Fruit fly (Drosophila melanogaster): Measurements from ENCODE around the gene Mst36Fa.

The Mst36Fa gene

dm6 chr2L:18705617-18706046 lies 28.8 kb upstream of the Mst36Fa start, which contains the start of gene Jwa (continued):
- TF ChIP-seq Dad (GFP tag; optimal IDR thresholded peaks at IDR 0.05) (peak; percentile 76), maf-S (GFP tag; optimal IDR thresholded peaks at IDR 0.05) (peak; percentile 92), CG10654 (GFP tag; optimal IDR thresholded peaks at IDR 0.05) (peak; percentile 91), Med (GFP tag) (peak; percentile 98), Eip74EF (GFP tag; optimal IDR thresholded peaks at IDR 0.05) (peak in 1 of 2 experiments; percentile 46), CG7839 (tag; optimal IDR thresholded peaks at IDR 0.05) (peak; percentile 89), CG12744 (GFP tag; optimal IDR thresholded peaks at IDR 0.05) (peak; percentile 87), Drgx (GFP tag; IDR thresholded peaks at IDR 0.05) (peak; percentile 74), usp (GFP tag; optimal IDR thresholded peaks at IDR 0.05) (no peak), CG12659 (GFP tag; optimal IDR thresholded peaks at IDR 0.05) (peak; percentile 94), CG33557 (GFP tag; optimal IDR thresholded peaks at IDR 0.05) (peak; percentile 91), lab (GFP tag; optimal IDR thresholded peaks at IDR 0.05) (peak; percentile 81), CG10959 (GFP tag; IDR thresholded peaks at IDR 0.05) (peak; percentile 82), CG4360 (GFP tag; IDR thresholded peaks at IDR 0.05) (no peak; the same call in 1 of the 2 replicates), jumu (GFP tag; optimal IDR thresholded peaks at IDR 0.05) (peak; percentile 88), ATbp (GFP tag; optimal IDR thresholded peaks at IDR 0.05) (peak; percentile 88), Pdp1 (GFP tag; optimal IDR thresholded peaks at IDR 0.05) (peak; percentile 81 to 96), CG12299 (tag; optimal IDR thresholded peaks at IDR 0.05) (peak; percentile 65), dysf (GFP tag; IDR thresholded peaks at IDR 0.05) (peak; percentile 88), Bgb (GFP tag; IDR thresholded peaks at IDR 0.05; ENCODE audit: partially characterized antibody) (peak; percentile 98), D (optimal IDR thresholded peaks at IDR 0.05) (no peak), D (GFP tag; optimal IDR thresholded peaks at IDR 0.05) (peak; percentile 80), tll (GFP tag; optimal IDR thresholded peaks at IDR 0.05) (peak in 1 of 2 experiments; percentile 65), ase (GFP tag; IDR thresholded peaks at IDR 0.05) (peak; percentile 66; the same call in 2 of the 3 replicates), ara (GFP tag; IDR thresholded peaks at IDR 0.05) (peak; percentile 84), gce (GFP tag; IDR thresholded peaks at IDR 0.05) (0 out of 3 replicates have a peak, but pooled peaks have one; percentile 35), CHES-1-like (GFP tag; optimal IDR thresholded peaks at IDR 0.05) (peak; percentile 93), CG7372 (GFP tag; IDR thresholded peaks at IDR 0.05) (peak; percentile 92), YL-1 (GFP tag; optimal IDR thresholded peaks at IDR 0.05) (peak; percentile 64), CG11504 (tag; optimal IDR thresholded peaks at IDR 0.05) (peak; percentile 82), CG31441 (GFP tag; IDR thresholded peaks at IDR 0.05) (peak; percentile 75), yki (optimal IDR thresholded peaks at IDR 0.05) (no peak), chm (GFP tag; IDR thresholded peaks at IDR 0.05) (peak; percentile 91), caup (GFP tag; optimal IDR thresholded peaks at IDR 0.05; ENCODE audit: severe bottlenecking) (peak; percentile 91), btn (GFP tag; optimal IDR thresholded peaks at IDR 0.05) (peak; percentile 31), fd3F (GFP tag; optimal IDR thresholded peaks at IDR 0.05) (peak; percentile 77), vfl (GFP tag; optimal IDR thresholded peaks at IDR 0.05) (peak; percentile 98), ind (GFP tag; optimal IDR thresholded peaks at IDR 0.05) (peak; percentile 90), CG8478 (optimal IDR thresholded peaks at IDR 0.05) (no peak), nau (GFP tag; optimal IDR thresholded peaks at IDR 0.05) (no peak), Sin3A (optimal IDR thresholded peaks at IDR 0.05) (peak; percentile 51), CG15514 (GFP tag; optimal IDR thresholded peaks at IDR 0.05) (peak; percentile 78), H2.0 (GFP tag; IDR thresholded peaks at IDR 0.05) (peak; percentile 92), CG3065 (GFP tag; optimal IDR thresholded peaks at IDR 0.05) (peak; percentile 79), bcd (GFP tag; optimal IDR thresholded peaks at IDR 0.05) (peak; percentile 78), zfh2 (GFP tag; optimal IDR thresholded peaks at IDR 0.05) (peak; percentile 97), Atf3 (GFP tag; optimal IDR thresholded peaks at IDR 0.05) (peak; percentile 92), odd (GFP tag; optimal IDR thresholded peaks at IDR 0.05) (peak; percentile 57), p53 (GFP tag; optimal IDR thresholded peaks at IDR 0.05) (peak; percentile 40), ci (GFP tag; IDR thresholded peaks at IDR 0.05) (peak; percentile 94), ssp (GFP tag; IDR thresholded peaks at IDR 0.05) (peak; percentile 83), Rfx (GFP tag; IDR thresholded peaks at IDR 0.05) (peak; percentile 94)

Data from whole organism, embryonic.